Worm (Caenorhabditis elegans): ENCODE data around the gene drd-10.

Gene drd-10

DNA sequence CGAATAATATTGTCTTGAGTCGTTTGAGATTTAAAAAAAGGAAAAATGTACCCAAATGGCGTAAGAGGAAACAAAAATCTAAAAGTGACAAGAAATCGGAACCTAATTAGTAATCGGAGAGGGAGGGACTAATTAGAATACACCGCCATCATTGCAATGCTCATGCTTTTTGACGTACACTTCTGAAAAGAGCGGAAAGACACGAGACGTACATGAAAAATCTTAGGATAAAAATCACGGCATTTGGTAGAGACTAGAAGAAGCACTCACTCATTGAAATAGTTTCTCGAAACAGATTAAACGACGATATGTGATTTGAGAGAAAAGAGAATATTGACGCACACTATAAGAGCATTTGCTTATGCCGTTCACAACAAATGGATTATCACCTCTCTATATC is 15.6 kb downstream of the drd-10 start:
- TF ChIP-seq C17E4.6 (GFP tag; IDR thresholded peaks at IDR 0.05) (no peak), lag-1 (GFP tag; IDR thresholded peaks at IDR 0.05) (no peak), zim-3 (tag; optimal IDR thresholded peaks at IDR 0.05) (no peak), lin-35 (GFP tag; optimal IDR thresholded peaks at IDR 0.05) (no peak), ceh-100 (GFP tag; IDR thresholded peaks at IDR 0.05) (no peak), madf-8 (GFP tag; conservative IDR thresholded peaks at IDR 0.05) (no peak)

DNA sequence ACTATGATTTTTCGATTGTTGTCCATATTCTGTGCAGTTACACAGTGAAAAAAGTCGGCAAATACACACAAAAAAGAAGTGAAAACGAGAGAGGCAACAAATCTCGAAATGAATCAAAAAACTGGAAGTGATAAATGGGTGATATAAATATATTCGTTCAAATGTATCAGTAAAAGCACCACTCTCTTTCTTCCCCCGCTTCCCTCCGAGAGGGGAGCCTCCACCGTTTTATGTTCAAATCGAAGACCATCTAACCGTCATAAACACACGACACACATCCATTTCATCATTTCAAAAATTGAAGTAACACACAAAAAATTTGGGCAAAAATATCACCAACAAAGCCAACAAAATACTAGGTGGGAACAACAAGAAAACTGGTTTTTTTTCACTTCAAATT is 19.6 kb downstream of the drd-10 start, which contains the start of gene F20A1.6:
Gene F20A1.6, minus strand, starts transcription at position 101 of the 400 bp plus-strand sequence.
- TF ChIP-seq Y67H2A.10 (GFP tag; conservative IDR thresholded peaks at IDR 0.05) (no peak), ekl-4 (GFP tag; IDR thresholded peaks at IDR 0.05) (no peak), egl-18 (GFP tag; IDR thresholded peaks at IDR 0.05) (no peak), F10E7.11 (tag; optimal IDR thresholded peaks at IDR 0.05) (no peak), dpff-1 (tag; optimal IDR thresholded peaks at IDR 0.05) (no peak), hrde-1 (tag; optimal IDR thresholded peaks at IDR 0.05; ENCODE audit: borderline replicate concordance) (no peak), somi-1 (GFP tag; optimal IDR thresholded peaks at IDR 0.05) (no peak), rec-8 (tag; optimal IDR thresholded peaks at IDR 0.05) (no peak), let-607 (tag; optimal IDR thresholded peaks at IDR 0.05) (no peak), madf-10 (tag; optimal IDR thresholded peaks at IDR 0.05) (no peak), Y53G8AR.9 (GFP tag; conservative IDR thresholded peaks at IDR 0.05) (no peak), ceh-40 (GFP tag; IDR thresholded peaks at IDR 0.05) (no peak), ceh-27 (GFP tag; optimal IDR thresholded peaks at IDR 0.05) (no peak), akir-1 (GFP tag; optimal IDR thresholded peaks at IDR 0.05) (no peak), sptf-2 (GFP tag; optimal IDR thresholded peaks at IDR 0.05) (no peak), ztf-18 (tag; optimal IDR thresholded peaks at IDR 0.05) (no peak), madf-8 (GFP tag; conservative IDR thresholded peaks at IDR 0.05) (no peak)

DNA sequence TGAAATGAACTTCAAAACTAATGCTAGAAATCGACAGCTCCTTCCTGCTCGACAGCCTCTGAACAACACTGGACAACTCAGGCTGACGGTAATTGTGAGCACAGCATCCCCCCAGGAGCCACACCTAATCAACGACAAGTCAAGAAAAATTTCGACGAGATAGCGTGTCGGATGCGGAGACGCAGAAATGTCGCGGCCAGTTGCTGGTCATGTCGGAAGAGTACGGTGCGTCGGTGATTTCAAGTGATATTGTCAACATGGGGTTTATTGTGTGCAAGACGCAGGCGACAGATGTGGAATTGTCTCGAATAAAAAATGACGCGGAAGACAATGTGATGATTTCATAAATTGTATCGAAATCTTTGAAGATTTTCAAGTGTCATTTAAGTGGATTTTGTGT is 29.1 kb downstream of the drd-10 start, which contains the start of gene twk-11:
Gene twk-11, minus strand, starts transcription at position 101 of the 400 bp plus-strand sequence.
- TF ChIP-seq hlh-12 (tag; optimal IDR thresholded peaks at IDR 0.05) (no peak), bed-1 (GFP tag; IDR thresholded peaks at IDR 0.05) (no peak), madf-6 (GFP tag; IDR thresholded peaks at IDR 0.05) (no peak), madf-10 (tag; optimal IDR thresholded peaks at IDR 0.05) (no peak), ekl-4 (GFP tag; IDR thresholded peaks at IDR 0.05) (no peak), F39B2.1 (GFP tag; IDR thresholded peaks at IDR 0.05) (no peak), hrde-1 (tag; optimal IDR thresholded peaks at IDR 0.05; ENCODE audit: borderline replicate concordance) (no peak), unc-130 (GFP tag; optimal IDR thresholded peaks at IDR 0.05) (no peak), lir-1 (GFP tag; conservative IDR thresholded peaks at IDR 0.05) (no peak), C06A6.2 (GFP tag; conservative IDR thresholded peaks at IDR 0.05) (no peak), ccch-3 (GFP tag; optimal IDR thresholded peaks at IDR 0.05) (no peak), dpff-1 (tag; optimal IDR thresholded peaks at IDR 0.05) (no peak)

DNA sequence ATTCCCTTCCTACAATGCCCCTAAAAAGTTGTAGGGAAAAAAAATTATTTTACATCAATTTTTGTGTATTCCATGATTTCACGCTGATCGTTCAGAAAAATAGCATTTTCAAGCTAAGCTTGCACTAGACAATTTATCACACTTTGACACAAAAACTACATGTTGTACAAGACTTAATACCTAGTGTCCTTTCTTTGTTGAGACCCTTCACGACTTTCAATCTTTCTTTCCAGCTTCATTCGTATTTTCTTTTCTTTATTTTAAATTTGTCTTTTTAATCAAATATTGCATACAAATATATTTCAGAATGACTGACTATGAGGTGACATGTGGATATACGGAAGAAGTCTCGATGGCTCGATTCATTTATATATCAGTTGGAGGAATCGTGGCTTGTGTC is 38.6 kb downstream of the drd-10 start, which contains the start of gene F20A1.2:
Gene F20A1.2, plus strand, starts transcription at position 301 of the 400 bp plus-strand sequence.
- no peak for TF ChIP-seq nhr-80 (tag; optimal IDR thresholded peaks at IDR 0.05)

DNA sequence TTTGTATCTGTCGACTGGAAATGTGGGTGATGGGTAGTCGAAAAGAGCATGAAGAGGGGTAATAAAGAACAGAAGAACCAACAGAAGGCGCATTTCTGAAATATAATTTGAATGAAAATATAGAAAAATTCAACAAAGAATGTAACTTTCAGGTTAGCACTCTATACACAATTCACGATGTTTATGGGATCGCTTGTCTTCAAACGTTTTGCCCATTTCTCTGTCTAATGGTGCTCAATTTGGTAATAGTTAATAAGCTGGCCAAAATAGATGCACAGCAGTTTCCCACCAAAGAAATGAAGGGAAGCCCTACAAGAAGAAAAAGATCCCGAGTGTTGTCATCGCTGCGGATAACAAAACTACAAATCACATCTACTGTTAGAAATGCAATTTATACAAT is 40.1 kb downstream of the drd-10 start, which contains the start of gene F20A1.8:
Gene F20A1.8, minus strand, starts transcription at position 101 of the 400 bp plus-strand sequence.
- TF ChIP-seq ztf-25 (GFP tag; IDR thresholded peaks at IDR 0.05) = no peak
- TF ChIP-seq mxl-1 (tag; optimal IDR thresholded peaks at IDR 0.05) = no peak
- TF ChIP-seq F37B4.10 (GFP tag; IDR thresholded peaks at IDR 0.05) = no peak
- TF ChIP-seq rpc-1 (optimal IDR thresholded peaks at IDR 0.05) = no peak
- no peak for TF ChIP-seq rpc-1 (tag; optimal IDR thresholded peaks at IDR 0.05)
- TF ChIP-seq zim-3 (tag; optimal IDR thresholded peaks at IDR 0.05) = no peak
- TF ChIP-seq nhr-90 (tag; optimal IDR thresholded peaks at IDR 0.05) = no peak
- no peak for TF ChIP-seq rec-8 (tag; optimal IDR thresholded peaks at IDR 0.05)
- no peak for TF ChIP-seq somi-1 (GFP tag; optimal IDR thresholded peaks at IDR 0.05)
- no peak for TF ChIP-seq ceh-58 (GFP tag; IDR thresholded peaks at IDR 0.05)

All from whole organism, young adult.